Worm (Caenorhabditis elegans) whole organism, mixed stage, embryonic: ENCODE measurements around the gene H10D18.1.

ENCODE experiments used
- nhr-12 ChIP-seq: fragments of 150-350 bp; optimal IDR thresholded peaks from 2 replicates; lab custom pipeline; 2014; ENCODE audit warnings: missing biosample characterization, missing genetic modification characterization
- pha-4 ChIP-seq: fragments of 150-350 bp; optimal IDR thresholded peaks from 2 replicates; lab custom pipeline; 2018; ENCODE audit warnings: missing biosample characterization, missing genetic modification reagents, missing genetic modification characterization

- TF ChIP-seq pha-4 (tag; lab: Kevin White, UChicago) = no peak
- no peak for TF ChIP-seq nhr-12 (tag; lab: Kevin White, UChicago)
Measured at ce11 chrV:3805961-3806360, 9.1 kb upstream of the H10D18.1 start, which contains the start of gene srw-7.
